Fruit fly (Drosophila melanogaster) whole organism, embryonic: ENCODE results near the gene Mfe2.

Experiments
- Atf-2 ChIP-seq: fragments of 200-800 bp; sonication (Bioruptor generic); optimal IDR thresholded peaks from 2 replicates; lab custom pipeline; 2016; ENCODE audit warnings: missing biosample characterization, missing genetic modification characterization
- Awh ChIP-seq: fragments of 200-800 bp; sonication (Bioruptor generic); IDR thresholded peaks from 2 replicates; pipeline ENCODE4, ENCODE4 v1.3.6; 2022; ENCODE audit warnings: missing biosample characterization, missing genetic modification characterization
- CG10462 ChIP-seq: fragments of 200-800 bp; sonication (Bioruptor generic); optimal IDR thresholded peaks from 2 replicates; lab custom pipeline; 2016; ENCODE audit warnings: missing biosample characterization, missing genetic modification characterization
- CG12236 ChIP-seq: fragments of 200-800 bp; sonication (Bioruptor generic); optimal IDR thresholded peaks from 2 replicates; lab custom pipeline; 2016; ENCODE audit warnings: missing biosample characterization, missing genetic modification characterization
- CG12744 ChIP-seq: fragments of 200-800 bp; sonication (Bioruptor generic); optimal IDR thresholded peaks from 2 replicates; lab custom pipeline; 2016; ENCODE audit warnings: missing biosample characterization, missing genetic modification characterization
- CG13296 ChIP-seq: fragments of 200-800 bp; sonication (Bioruptor generic); optimal IDR thresholded peaks from 3 replicates; lab custom pipeline; 2018; ENCODE audit warnings: missing biosample characterization, mild to moderate bottlenecking, missing genetic modification characterization
- CG17361 ChIP-seq: fragments of 200-800 bp; sonication (Bioruptor generic); IDR thresholded peaks from 3 replicates; pipeline ENCODE4 v1.3.6; 2022; ENCODE audit warnings: missing biosample characterization, missing genetic modification characterization
- CG30020 ChIP-seq: fragments of 200-800 bp; optimal IDR thresholded peaks from 2 replicates; lab custom pipeline; 2019; ENCODE audit warnings: missing biosample characterization, mild to moderate bottlenecking, missing genetic modification characterization, moderate library complexity
- CG3726 ChIP-seq: fragments of 200-800 bp; sonication (Bioruptor generic); IDR thresholded peaks from 3 replicates; pipeline ENCODE4, ENCODE4 v1.3.6; 2022; ENCODE audit warnings: missing biosample characterization, missing genetic modification characterization
- CG4404 ChIP-seq: fragments of 200-800 bp; sonication (Bioruptor generic); IDR thresholded peaks from 2 replicates; pipeline ENCODE4 v1.3.6; 2022; ENCODE audit warnings: missing biosample characterization, missing genetic modification characterization
- CG4730 ChIP-seq: fragments of 200-800 bp; sonication (Bioruptor generic); IDR thresholded peaks from 2 replicates; pipeline ENCODE4 v1.3.6; 2022; ENCODE audit warnings: missing biosample characterization, missing genetic modification characterization
- CG4820 ChIP-seq: fragments of 200-800 bp; sonication (Bioruptor generic); optimal IDR thresholded peaks from 3 replicates; lab custom pipeline; 2016; ENCODE audit warnings: missing biosample characterization, missing genetic modification characterization
- CG6654 ChIP-seq: fragments of 200-800 bp; sonication (Bioruptor generic); optimal IDR thresholded peaks from 2 replicates; lab custom pipeline; 2017; ENCODE audit warnings: missing biosample characterization, mild to moderate bottlenecking, missing genetic modification characterization
- CG7987 ChIP-seq: fragments of 200-800 bp; sonication (Bioruptor generic); optimal IDR thresholded peaks from 2 replicates; lab custom pipeline; 2018; ENCODE audit warnings: missing biosample characterization, mild to moderate bottlenecking, missing genetic modification characterization, moderate library complexity
- CG8388 ChIP-seq: fragments of 200-800 bp; sonication (Bioruptor generic); optimal IDR thresholded peaks from 2 replicates; lab custom pipeline; 2019; ENCODE audit warnings: missing biosample characterization, mild to moderate bottlenecking, missing genetic modification characterization, moderate library complexity
- CG9215 ChIP-seq: fragments of 200-800 bp; sonication (Bioruptor generic); IDR thresholded peaks from 2 replicates; pipeline ENCODE4 v1.3.6; 2022; ENCODE audit warnings: missing biosample characterization, missing genetic modification characterization
- CG9876 ChIP-seq: fragments of 200-800 bp; sonication (Bioruptor generic); optimal IDR thresholded peaks from 2 replicates; lab custom pipeline; 2016; ENCODE audit warnings: missing biosample characterization, missing genetic modification characterization
- D19B ChIP-seq: fragments of 200-800 bp; sonication (Bioruptor generic); optimal IDR thresholded peaks from 2 replicates; lab custom pipeline; 2017; ENCODE audit warnings: missing biosample characterization, mild to moderate bottlenecking, missing genetic modification characterization
- HmgD ChIP-seq: fragments of 200-800 bp; sonication (Bioruptor generic); optimal IDR thresholded peaks from 3 replicates; lab custom pipeline; 2016; ENCODE audit warnings: missing biosample characterization, missing genetic modification characterization
- Hmr ChIP-seq: fragments of 200-800 bp; sonication (Bioruptor generic); optimal IDR thresholded peaks from 3 replicates; lab custom pipeline; 2017; ENCODE audit warnings: mild to moderate bottlenecking, missing biosample characterization, missing genetic modification reagents, missing genetic modification characterization
- Max ChIP-seq: fragments of 200-800 bp; sonication (Bioruptor generic); optimal IDR thresholded peaks from 2 replicates; lab custom pipeline; 2016; ENCODE audit warnings: missing biosample characterization, mild to moderate bottlenecking, missing genetic modification characterization
- Mrtf ChIP-seq: fragments of 200-800 bp; sonication (Bioruptor generic); IDR thresholded peaks from 3 replicates; pipeline ENCODE4 v1.3.6; 2022; ENCODE audit warnings: missing biosample characterization, missing genetic modification characterization
- NK7.1 ChIP-seq: fragments of 200-800 bp; sonication (Bioruptor generic); optimal IDR thresholded peaks from 3 replicates; lab custom pipeline; 2016; ENCODE audit warnings: missing biosample characterization, missing genetic modification characterization
- Optix ChIP-seq: fragments of 200-800 bp; sonication (Bioruptor generic); IDR thresholded peaks from 3 replicates; pipeline ENCODE4 v1.3.6; 2022; ENCODE audit warnings: missing biosample characterization, missing genetic modification characterization
- Ptx1 ChIP-seq: fragments of 200-800 bp; sonication (Bioruptor generic); IDR thresholded peaks from 2 replicates; pipeline ENCODE4 v1.3.6; 2022; ENCODE audit warnings: missing biosample characterization, missing genetic modification characterization
- Six4 ChIP-seq: fragments of 200-800 bp; sonication (Bioruptor generic); optimal IDR thresholded peaks from 2 replicates; lab custom pipeline; 2016; ENCODE audit warnings: missing biosample characterization, missing genetic modification characterization
- Taf1 ChIP-seq: fragments of 200-800 bp; sonication (Bioruptor generic); IDR thresholded peaks from 2 replicates; pipeline ENCODE4 v1.3.6; 2022; ENCODE audit warnings: missing biosample characterization, missing genetic modification characterization
- Tbp ChIP-seq: fragments of >200 bp; optimal IDR thresholded peaks from 2 replicates; lab custom pipeline; 2018; ENCODE audit warnings: missing biosample characterization, missing genetic modification characterization
- al ChIP-seq: fragments of 200-800 bp; sonication (Bioruptor generic); IDR thresholded peaks from 2 replicates; pipeline ENCODE4 v1.3.6; 2022; ENCODE audit warnings: missing biosample characterization, missing genetic modification characterization
- amos ChIP-seq: fragments of 200-800 bp; sonication (Bioruptor generic); IDR thresholded peaks from 2 replicates; pipeline ENCODE4 v1.3.6; 2022; ENCODE audit warnings: missing biosample characterization, missing genetic modification characterization; ENCODE audit not compliant: partially characterized antibody
- az2 ChIP-seq: fragments of 200-800 bp; sonication (Bioruptor generic); optimal IDR thresholded peaks from 3 replicates; lab custom pipeline; 2016; ENCODE audit warnings: missing biosample characterization, missing genetic modification characterization
- cad ChIP-seq: fragments of >200 bp; optimal IDR thresholded peaks from 2 replicates; lab custom pipeline; 2017; ENCODE audit warnings: missing biosample characterization, missing genetic modification characterization
- cato ChIP-seq: fragments of 200-800 bp; sonication (Bioruptor generic); optimal IDR thresholded peaks from 2 replicates; lab custom pipeline; 2016; ENCODE audit warnings: missing biosample characterization, missing genetic modification characterization, borderline replicate concordance
- caup ChIP-seq: fragments of 200-800 bp; sonication (Bioruptor generic); optimal IDR thresholded peaks from 3 replicates; lab custom pipeline; 2017; ENCODE audit warnings: missing biosample characterization, mild to moderate bottlenecking, missing genetic modification characterization, moderate library complexity; ENCODE audit not compliant: severe bottlenecking
- cg ChIP-seq: fragments of 200-800 bp; sonication (Bioruptor generic); optimal IDR thresholded peaks from 3 replicates; lab custom pipeline; 2019; ENCODE audit warnings: missing biosample characterization, mild to moderate bottlenecking, missing genetic modification characterization, moderate library complexity
- crol ChIP-seq: fragments of 200-800 bp; sonication (Bioruptor generic); IDR thresholded peaks from 2 replicates; pipeline ENCODE4 v1.3.6; 2022; ENCODE audit warnings: missing biosample characterization, missing genetic modification characterization
- cwo ChIP-seq: fragments of 200-800 bp; sonication (Bioruptor generic); optimal IDR thresholded peaks from 3 replicates; lab custom pipeline; 2017; ENCODE audit warnings: missing biosample characterization, missing genetic modification characterization, mild to moderate bottlenecking, moderate library complexity, missing genetic modification reagents
- danr ChIP-seq: fragments of 200-800 bp; sonication (Bioruptor generic); IDR thresholded peaks from 2 replicates; pipeline ENCODE4 v1.3.6; 2022; ENCODE audit warnings: missing biosample characterization, missing genetic modification characterization
- dati ChIP-seq: fragments of 200-800 bp; sonication (Bioruptor generic); IDR thresholded peaks from 2 replicates; pipeline ENCODE4 v1.3.6; 2022; ENCODE audit warnings: missing biosample characterization, missing genetic modification characterization
- en ChIP-seq: fragments of 200-800 bp; sonication (Bioruptor generic); optimal IDR thresholded peaks from 2 replicates; lab custom pipeline; 2016; ENCODE audit warnings: missing biosample characterization, missing genetic modification characterization
- gem ChIP-seq: fragments of 200-800 bp; sonication (Bioruptor generic); optimal IDR thresholded peaks from 2 replicates; lab custom pipeline; 2019; ENCODE audit warnings: missing biosample characterization, mild to moderate bottlenecking, missing genetic modification characterization, moderate library complexity
- gt ChIP-seq: fragments of 200-800 bp; sonication (Bioruptor generic); IDR thresholded peaks from 2 replicates; pipeline ENCODE4 v1.3.6; 2022; ENCODE audit warnings: missing biosample characterization, missing genetic modification characterization
- h ChIP-seq: fragments of >200 bp; optimal IDR thresholded peaks from 2 replicates; lab custom pipeline; 2017
- ham ChIP-seq: fragments of 200-800 bp; sonication (Bioruptor generic); IDR thresholded peaks from 2 replicates; pipeline ENCODE4 v1.3.6; 2022; ENCODE audit warnings: missing biosample characterization, missing genetic modification characterization
- hb ChIP-seq: fragments of 200-800 bp; sonication (Bioruptor generic); IDR thresholded peaks from 3 replicates; pipeline ENCODE4 v1.3.6; 2022; ENCODE audit warnings: missing biosample characterization, missing genetic modification characterization; ENCODE audit not compliant: partially characterized antibody
- hbn ChIP-seq: fragments of 200-800 bp; sonication (Bioruptor generic); IDR thresholded peaks from 2 replicates; pipeline ENCODE4 v1.3.6; 2022; ENCODE audit warnings: missing biosample characterization, missing genetic modification characterization; ENCODE audit not compliant: partially characterized antibody
- p53 ChIP-seq: fragments of 200-800 bp; sonication (Bioruptor generic); optimal IDR thresholded peaks from 2 replicates; lab custom pipeline; 2016; ENCODE audit warnings: missing biosample characterization, missing genetic modification characterization
- pan ChIP-seq, 4 experiments: fragments of >200 bp in 3 of 4; fragments of 200-800 bp in 1 of 4; sonication (Bioruptor generic) in 1 of 4; optimal IDR thresholded peaks in 3 of 4; IDR thresholded peaks in 1 of 4; 2 replicates each; pipeline versions ENCODE4 v1.3.6 to Lab custom; 2017 to 2022; ENCODE audit warnings: missing biosample characterization in 2 of 4, missing genetic modification characterization in 2 of 4, mixed read lengths in 1 of 4
- schlank ChIP-seq: fragments of 200-800 bp; sonication (Bioruptor generic); optimal IDR thresholded peaks from 2 replicates; lab custom pipeline; 2018; ENCODE audit warnings: missing biosample characterization, mild to moderate bottlenecking, missing genetic modification characterization
- slp2 ChIP-seq: fragments of 200-800 bp; sonication (Bioruptor generic); optimal IDR thresholded peaks from 2 replicates; lab custom pipeline; 2016; ENCODE audit warnings: missing biosample characterization, missing genetic modification characterization
- trem ChIP-seq: fragments of 200-800 bp; optimal IDR thresholded peaks from 3 replicates; lab custom pipeline; 2019; ENCODE audit warnings: missing biosample characterization, mild to moderate bottlenecking, missing genetic modification characterization, moderate library complexity
- usp ChIP-seq: fragments of >200 bp; optimal IDR thresholded peaks from 2 replicates; lab custom pipeline; 2017; ENCODE audit warnings: missing biosample characterization, missing genetic modification characterization
- yki ChIP-seq: fragments of >200 bp; optimal IDR thresholded peaks from 3 replicates; lab custom pipeline; 2018

Gene Mfe2

dm6 chrX:16270795-16271194 is at the start of gene Mfe2 (continued):
- no peak for TF ChIP-seq hbn
- no peak for TF ChIP-seq Atf-2 (GFP tag; lab: Kevin White, UChicago)
- no peak for TF ChIP-seq cad
- TF ChIP-seq Tbp (GFP tag; lab: Kevin White, UChicago), result no peak
- TF ChIP-seq Awh (GFP tag; lab: Robert Waterston, UW), result no peak
- peak; percentile 48 for TF ChIP-seq CG30020 (tag; lab: Kevin White, UChicago)
- TF ChIP-seq dati (GFP tag; lab: Robert Waterston, UW), result no peak
- TF ChIP-seq Mrtf (GFP tag; lab: Robert Waterston, UW), result no peak
- TF ChIP-seq CG4404, result no peak
- no peak for TF ChIP-seq CG17361 (GFP tag; lab: Robert Waterston, UW)
- TF ChIP-seq Max, result peak; percentile 50
- no peak for TF ChIP-seq danr (GFP tag; lab: Robert Waterston, UW)
- no peak for TF ChIP-seq Optix (GFP tag; lab: Robert Waterston, UW)
- TF ChIP-seq D19B, result no peak
- no peak for TF ChIP-seq crol
- TF ChIP-seq CG10462 (GFP tag; lab: Kevin White, UChicago), result no peak
- TF ChIP-seq CG7987 (GFP tag; lab: Kevin White, UChicago), result no peak
- TF ChIP-seq Hmr (GFP tag; lab: Kevin White, UChicago), result peak; percentile 84
- peak; percentile 54 for TF ChIP-seq CG12744 (GFP tag; lab: Kevin White, UChicago)
- TF ChIP-seq al (GFP tag; lab: Robert Waterston, UW), result peak; percentile 12; the same call in 1 of the 2 replicates
- peak; percentile 44 for TF ChIP-seq CG13296 (GFP tag; lab: Kevin White, UChicago)
- TF ChIP-seq Six4 (GFP tag; lab: Kevin White, UChicago), result peak; percentile 24
- no peak for TF ChIP-seq cato (GFP tag; lab: Kevin White, UChicago)
- no peak for TF ChIP-seq en (GFP tag; lab: Kevin White, UChicago)
- no peak for TF ChIP-seq gt (GFP tag; lab: Robert Waterston, UW)
- TF ChIP-seq cwo (GFP tag; lab: Kevin White, UChicago), result peak; percentile 10
- no peak for TF ChIP-seq CG4730 (GFP tag; lab: Robert Waterston, UW)
- no peak for TF ChIP-seq usp
- peak; percentile 35 for TF ChIP-seq CG4820 (GFP tag; lab: Kevin White, UChicago)
- peak; percentile 5 for TF ChIP-seq CG6654
- TF ChIP-seq ham, result no peak
- peak; percentile 44 for TF ChIP-seq Ptx1
- TF ChIP-seq az2, result peak; percentile 11
- no peak; the same call in 1 of the 2 replicates for TF ChIP-seq CG9215 (GFP tag; lab: Robert Waterston, UW)
- no peak for TF ChIP-seq schlank
- TF ChIP-seq CG8388, result no peak
- no peak for TF ChIP-seq h (lab: Kevin White, UChicago)
- no peak for TF ChIP-seq hb (GFP tag; lab: Robert Waterston, UW)
- TF ChIP-seq CG12236 (GFP tag; lab: Kevin White, UChicago), result no peak
- peak; percentile 65 for TF ChIP-seq caup
- TF ChIP-seq HmgD, result peak; percentile 75
- peak; percentile 77 for TF ChIP-seq trem (tag; lab: Kevin White, UChicago)
- TF ChIP-seq gem (tag; lab: Kevin White, UChicago), result no peak
- TF ChIP-seq yki (lab: Kevin White, UChicago), result no peak
- peak; percentile 49; the same call in 1 of the 2 replicates for TF ChIP-seq amos (GFP tag; lab: Robert Waterston, UW)
- TF ChIP-seq CG3726, result no peak
- no peak for TF ChIP-seq NK7.1 (GFP tag; lab: Kevin White, UChicago)
- TF ChIP-seq Taf1, result no peak
- peak; percentile 35 for TF ChIP-seq cg (GFP tag; lab: Kevin White, UChicago)
- peak; percentile 59 for TF ChIP-seq p53 (GFP tag; lab: Kevin White, UChicago)
- no peak for TF ChIP-seq pan (optimal IDR thresholded peaks at IDR 0.05; lab: Kevin White, UChicago)
- TF ChIP-seq pan (GFP tag; optimal IDR thresholded peaks at IDR 0.05 in 1 of 2, IDR thresholded peaks at IDR 0.05 in 1 of 2), result no peak
- peak; percentile 20 for TF ChIP-seq slp2
- peak; percentile 47 for TF ChIP-seq CG9876 (GFP tag; lab: Kevin White, UChicago)
